Fruit fly (Drosophila melanogaster) whole organism, wandering third instar larva: ENCODE data around the gene CG42727.

Experiments used
- Abd-B ChIP-seq: fragments of >200 bp; optimal IDR thresholded peaks from 2 replicates; lab custom pipeline; 2017; ENCODE audit warnings: missing biosample characterization, missing genetic modification characterization
- CG32264 ChIP-seq: fragments of 200-800 bp; sonication (Bioruptor generic); optimal IDR thresholded peaks from 2 replicates; lab custom pipeline; 2016; ENCODE audit warnings: missing biosample characterization, missing genetic modification characterization
- CG9705 ChIP-seq: fragments of 200-800 bp; sonication (Bioruptor generic); optimal IDR thresholded peaks from 2 replicates; lab custom pipeline; 2018; ENCODE audit warnings: missing biosample characterization, mild to moderate bottlenecking, missing genetic modification characterization
- CrebA ChIP-seq: fragments of 200-800 bp; sonication (Bioruptor generic); optimal IDR thresholded peaks from 2 replicates; lab custom pipeline; 2016; ENCODE audit warnings: missing biosample characterization, mild to moderate bottlenecking, missing genetic modification characterization, borderline replicate concordance
- Dfd ChIP-seq: fragments of >200 bp; optimal IDR thresholded peaks from 2 replicates; lab custom pipeline; 2017; ENCODE audit warnings: missing biosample characterization, missing genetic modification characterization
- Dif ChIP-seq: fragments of 200-275, 200-300 bp; sonication (Bioruptor generic); optimal IDR thresholded peaks from 2 replicates; lab custom pipeline; 2018; ENCODE audit warnings: missing biosample characterization, missing genetic modification characterization; ENCODE audit not compliant: partially characterized antibody
- GATAd ChIP-seq: sonication (Bioruptor generic); optimal IDR thresholded peaks from 2 replicates; lab custom pipeline; 2016; ENCODE audit warnings: missing biosample characterization, missing genetic modification characterization
- HLH106 ChIP-seq: fragments of 200-800 bp; optimal IDR thresholded peaks from 3 replicates; lab custom pipeline; 2019; ENCODE audit warnings: missing biosample characterization, mild to moderate bottlenecking, missing genetic modification characterization, moderate library complexity
- Hnf4 ChIP-seq: fragments of 200-800 bp; sonication (Bioruptor generic); optimal IDR thresholded peaks from 2 replicates; lab custom pipeline; 2016; ENCODE audit warnings: missing biosample characterization, mild to moderate bottlenecking, missing genetic modification characterization
- Hr78 ChIP-seq: fragments of >200 bp; optimal IDR thresholded peaks from 2 replicates; lab custom pipeline; 2017; ENCODE audit warnings: missing biosample characterization, missing genetic modification characterization
- Hr83 ChIP-seq: fragments of 200-300 bp; sonication (Bioruptor generic); optimal IDR thresholded peaks from 2 replicates; lab custom pipeline; 2016; ENCODE audit warnings: missing biosample characterization, mild to moderate bottlenecking, missing genetic modification characterization, moderate library complexity; ENCODE audit not compliant: poor library complexity, severe bottlenecking
- Jra ChIP-seq: sonication (Bioruptor generic); optimal IDR thresholded peaks from 2 replicates; lab custom pipeline; 2016; ENCODE audit warnings: missing biosample characterization, missing genetic modification characterization
- Mio ChIP-seq: sonication (Bioruptor generic); optimal IDR thresholded peaks from 2 replicates; lab custom pipeline; 2016; ENCODE audit warnings: missing biosample characterization, missing genetic modification characterization
- Myc ChIP-seq: fragments of >200 bp; optimal IDR thresholded peaks from 2 replicates; lab custom pipeline; 2017
- OdsH ChIP-seq: fragments of 200-800 bp; sonication (Bioruptor generic); optimal IDR thresholded peaks from 2 replicates; lab custom pipeline; 2016; ENCODE audit warnings: missing biosample characterization, mild to moderate bottlenecking, missing genetic modification characterization
- Rel ChIP-seq, 2 experiments: fragments of 200-800 bp; sonication (Bioruptor generic) in 1 of 2; optimal IDR thresholded peaks; 2 replicates in 1 of 2; 3 replicates in 1 of 2; lab custom pipeline; 2016 to 2019; ENCODE audit warnings: mild to moderate bottlenecking in 2 of 2, missing biosample characterization in 2 of 2, missing genetic modification characterization in 2 of 2, moderate library complexity in 1 of 2
- Sp1 ChIP-seq: fragments of 200-800 bp; sonication (Bioruptor generic); optimal IDR thresholded peaks from 3 replicates; lab custom pipeline; 2019; ENCODE audit warnings: missing biosample characterization, mild to moderate bottlenecking, missing genetic modification characterization, moderate library complexity
- Vsx2 ChIP-seq: fragments of 200-300, 225-300 bp; sonication (Bioruptor generic); optimal IDR thresholded peaks from 2 replicates; lab custom pipeline; 2018; ENCODE audit warnings: missing biosample characterization, missing genetic modification characterization; ENCODE audit not compliant: partially characterized antibody
- br ChIP-seq: fragments of 200-800 bp; sonication (Bioruptor generic); optimal IDR thresholded peaks from 2 replicates; lab custom pipeline; 2016; ENCODE audit warnings: missing biosample characterization, missing genetic modification characterization
- brk ChIP-seq: fragments of 200-800 bp; sonication (Bioruptor generic); optimal IDR thresholded peaks from 2 replicates; lab custom pipeline; 2016; ENCODE audit warnings: missing biosample characterization, mild to moderate bottlenecking, missing genetic modification characterization
- dl ChIP-seq, 2 experiments: fragments of 175-275, 200-275 bp in 1 of 2; fragments of 200-275 bp in 1 of 2; sonication (Bioruptor generic); optimal IDR thresholded peaks; lab custom pipeline; 2018; ENCODE audit warnings: mild to moderate bottlenecking in 2 of 2, missing biosample characterization in 2 of 2, missing genetic modification characterization in 2 of 2, moderate library complexity in 2 of 2; ENCODE audit not compliant: partially characterized antibody in 2 of 2, insufficient read depth in 1 of 2
- dmrt93B ChIP-seq: fragments of 200-800 bp; sonication (Bioruptor generic); optimal IDR thresholded peaks from 2 replicates; lab custom pipeline; 2018; ENCODE audit warnings: missing biosample characterization, mild to moderate bottlenecking, missing genetic modification characterization
- dsf ChIP-seq: sonication (Bioruptor generic); optimal IDR thresholded peaks from 2 replicates; lab custom pipeline; 2016; ENCODE audit warnings: missing biosample characterization, missing genetic modification characterization, borderline replicate concordance
- ey ChIP-seq: fragments of 200-800 bp; sonication (Bioruptor generic); optimal IDR thresholded peaks from 2 replicates; lab custom pipeline; 2016; ENCODE audit warnings: missing biosample characterization, missing genetic modification characterization
- foxo ChIP-seq, 2 experiments: fragments of 200-800 bp; sonication (Bioruptor generic); optimal IDR thresholded peaks; 2 replicates in 1 of 2; 3 replicates in 1 of 2; lab custom pipeline; 2016 to 2017; ENCODE audit warnings: missing biosample characterization in 2 of 2, missing genetic modification characterization in 2 of 2
- fru ChIP-seq: fragments of 200-800 bp; sonication (Bioruptor generic); optimal IDR thresholded peaks from 3 replicates; lab custom pipeline; 2016; ENCODE audit warnings: missing biosample characterization, mild to moderate bottlenecking, missing genetic modification characterization
- h ChIP-seq: fragments of 200-800 bp; sonication (Bioruptor generic); optimal IDR thresholded peaks from 3 replicates; lab custom pipeline; 2016; ENCODE audit warnings: missing biosample characterization, mild to moderate bottlenecking, missing genetic modification characterization
- jim ChIP-seq: fragments of 175-275, 200-325 bp; sonication (Bioruptor generic); optimal IDR thresholded peaks from 2 replicates; lab custom pipeline; 2016; ENCODE audit warnings: missing biosample characterization, mild to moderate bottlenecking, missing genetic modification characterization
- lola ChIP-seq: fragments of >200 bp; optimal IDR thresholded peaks from 2 replicates; lab custom pipeline; 2017; ENCODE audit warnings: missing biosample characterization, missing genetic modification characterization
- pan ChIP-seq: fragments of >200 bp; optimal IDR thresholded peaks from 2 replicates; lab custom pipeline; 2017
- rgr ChIP-seq: fragments of 200-800 bp; sonication (Bioruptor generic); optimal IDR thresholded peaks from 3 replicates; lab custom pipeline; 2016; ENCODE audit warnings: missing biosample characterization, mild to moderate bottlenecking, missing genetic modification characterization
- sage ChIP-seq: fragments of 200-800 bp; sonication (Bioruptor generic); optimal IDR thresholded peaks from 2 replicates; lab custom pipeline; 2016; ENCODE audit warnings: missing biosample characterization, mild to moderate bottlenecking, missing genetic modification characterization
- tai ChIP-seq: sonication (Bioruptor generic); optimal IDR thresholded peaks from 2 replicates; lab custom pipeline; 2016; ENCODE audit warnings: missing biosample characterization, missing genetic modification characterization
- usp ChIP-seq: fragments of >200 bp; optimal IDR thresholded peaks from 2 replicates; lab custom pipeline; 2017; ENCODE audit warnings: missing biosample characterization, missing genetic modification characterization
- woc ChIP-seq: sonication (Bioruptor generic); optimal IDR thresholded peaks from 2 replicates; lab custom pipeline; 2016; ENCODE audit warnings: missing biosample characterization, mild to moderate bottlenecking, missing genetic modification characterization

Gene CG42727

dm6 chr3R:15361490-15361889 is 13.6 kb downstream of the CG42727 start, which contains the start of the genes Cog2 and Trax:
TSS of gene Cog2 (minus strand) at chr3R:15361657.
TSS of gene Trax (plus strand) at chr3R:15361692.
- TF ChIP-seq br (GFP tag; lab: Kevin White, UChicago), result no peak
- TF ChIP-seq brk (GFP tag; lab: Kevin White, UChicago), result no peak
- TF ChIP-seq, all 38 proteins: peak for 0

- TF ChIP-seq rgr (peak; percentile 36), Hnf4 (GFP tag; lab: Kevin White, UChicago) (no peak), Hr78 (GFP tag; lab: Kevin White, UChicago) (no peak), Hr83 (GFP tag; lab: Kevin White, UChicago) (peak; percentile 23), lola (peak; percentile 22), woc (GFP tag; lab: Kevin White, UChicago) (no peak)
These were observed 15.8 kb downstream of the CG42727 start, which contains the start of gene CG6171 for dm6 chr3R:15363608-15364007. TSS of gene CG6171 (minus strand) at chr3R:15363857.

dm6 chr3R:15366839-15367238 is 19.0 kb downstream of the CG42727 start:
- no peak for TF ChIP-seq Abd-B (GFP tag; lab: Kevin White, UChicago)
- no peak for TF ChIP-seq dsf (GFP tag; lab: Kevin White, UChicago)
- no peak for TF ChIP-seq CrebA (GFP tag; lab: Kevin White, UChicago)
- peak in 1 of 2 experiments; percentile 63 for TF ChIP-seq foxo (GFP tag; optimal IDR thresholded peaks at IDR 0.05; lab: Kevin White, UChicago)
- no peak for TF ChIP-seq Rel (GFP tag; optimal IDR thresholded peaks at IDR 0.05; lab: Kevin White, UChicago)
- TF ChIP-seq Rel (tag; optimal IDR thresholded peaks at IDR 0.05; lab: Kevin White, UChicago), result no peak
- peak; percentile 44 for TF ChIP-seq Sp1
- no peak for TF ChIP-seq dmrt93B (GFP tag; lab: Kevin White, UChicago)
- TF ChIP-seq Myc (lab: Kevin White, UChicago), result no peak
- no peak for TF ChIP-seq Dfd (GFP tag; lab: Kevin White, UChicago)
- no peak for TF ChIP-seq Vsx2 (GFP tag; lab: Kevin White, UChicago)
- no peak for TF ChIP-seq Hr83 (GFP tag; lab: Kevin White, UChicago)
- TF ChIP-seq fru, result no peak
- no peak for TF ChIP-seq GATAd (GFP tag; lab: Kevin White, UChicago)
- TF ChIP-seq h (GFP tag; lab: Kevin White, UChicago), result no peak
- TF ChIP-seq sage, result no peak
- TF ChIP-seq rgr, result peak; percentile 28
- TF ChIP-seq CG9705, result no peak
- no peak for TF ChIP-seq usp (GFP tag; lab: Kevin White, UChicago)
- TF ChIP-seq jim, result no peak
- TF ChIP-seq br (GFP tag; lab: Kevin White, UChicago), result no peak
- no peak for TF ChIP-seq Hnf4 (GFP tag; lab: Kevin White, UChicago)
- no peak for TF ChIP-seq pan
- peak; percentile 48 for TF ChIP-seq HLH106 (tag; lab: Kevin White, UChicago)
- no peak for TF ChIP-seq dl (GFP tag; optimal IDR thresholded peaks at IDR 0.05; lab: Kevin White, UChicago; ENCODE audit: insufficient read depth in 1 of 2, partially characterized antibody in 2 of 2)
- TF ChIP-seq CG32264 (GFP tag; lab: Kevin White, UChicago), result no peak
- no peak for TF ChIP-seq woc (GFP tag; lab: Kevin White, UChicago)
- TF ChIP-seq lola, result no peak
- no peak for TF ChIP-seq Jra (GFP tag; lab: Kevin White, UChicago)
- no peak for TF ChIP-seq Dif
- no peak for TF ChIP-seq Mio (GFP tag; lab: Kevin White, UChicago)
- TF ChIP-seq brk (GFP tag; lab: Kevin White, UChicago), result no peak
- TF ChIP-seq ey (GFP tag; lab: Kevin White, UChicago), result peak; percentile 31
- no peak for TF ChIP-seq Hr78 (GFP tag; lab: Kevin White, UChicago)
- TF ChIP-seq OdsH (GFP tag; lab: Kevin White, UChicago), result peak; percentile 8
- no peak for TF ChIP-seq tai (GFP tag; lab: Kevin White, UChicago)

dm6 chr3R:15367477-15367876 is 19.6 kb downstream of the CG42727 start, which contains the start of gene CG34404:
TSS of gene CG34404 (minus strand) at chr3R:15367665.
- TF ChIP-seq sage, result no peak
- TF ChIP-seq rgr, result peak; percentile 8
- TF ChIP-seq foxo (GFP tag; optimal IDR thresholded peaks at IDR 0.05; lab: Kevin White, UChicago), result peak in 1 of 2 experiments; percentile 39
